Fruit fly (Drosophila melanogaster): ENCODE results near the gene CG44195.

Gene CG44195

DNA sequence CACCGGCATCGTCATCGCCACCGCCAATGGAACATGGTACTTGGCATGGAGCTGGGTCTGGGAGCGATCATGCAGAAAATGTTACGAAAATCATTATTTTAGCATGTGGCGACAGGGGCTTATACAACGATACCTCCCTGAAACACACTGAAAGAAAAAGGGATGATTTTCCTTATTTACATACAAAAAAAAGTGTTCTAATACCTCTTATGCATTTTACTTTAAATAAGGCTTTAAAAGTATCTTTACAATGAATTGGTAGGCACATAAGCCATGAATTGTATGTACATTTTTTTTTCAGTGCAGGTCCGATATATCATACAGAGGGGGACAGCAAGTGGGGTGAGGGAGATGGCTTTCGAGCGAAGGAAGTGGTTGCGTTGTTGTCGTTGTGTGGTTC, 81.2 kb downstream of the CG44195 start (continued):
- peak; percentile 11 for TF ChIP-seq CG10209 (GFP tag; optimal IDR thresholded peaks at IDR 0.05)
- no peak for TF ChIP-seq fu2 (GFP tag; optimal IDR thresholded peaks at IDR 0.05)
- TF ChIP-seq CG13123 (GFP tag; optimal IDR thresholded peaks at IDR 0.05) = no peak
- TF ChIP-seq CG1024 (GFP tag; IDR thresholded peaks at IDR 0.05) = no peak
- TF ChIP-seq BtbVII (GFP tag; optimal IDR thresholded peaks at IDR 0.05) = no peak
- no peak for TF ChIP-seq CG10565 (GFP tag; optimal IDR thresholded peaks at IDR 0.05)
- TF ChIP-seq ac (GFP tag; optimal IDR thresholded peaks at IDR 0.05) = no peak
- peak; percentile 39 to 65 for TF ChIP-seq Pdp1 (GFP tag; optimal IDR thresholded peaks at IDR 0.05)
- peak; percentile 36 for TF ChIP-seq bab2 (GFP tag; optimal IDR thresholded peaks at IDR 0.05)
- TF ChIP-seq CG4404 (GFP tag; IDR thresholded peaks at IDR 0.05) = no peak
- no peak for TF ChIP-seq YL-1 (GFP tag; optimal IDR thresholded peaks at IDR 0.05)
- peak; percentile 28 for TF ChIP-seq CG8388 (GFP tag; optimal IDR thresholded peaks at IDR 0.05)
- 0 out of 2 replicates have a peak, but pooled peaks have one; percentile 25 for TF ChIP-seq CG32772 (GFP tag; IDR thresholded peaks at IDR 0.05)
- TF ChIP-seq CG1647 (GFP tag; optimal IDR thresholded peaks at IDR 0.05) = no peak
- 0 out of 3 replicates have a peak, but pooled peaks have one; percentile 26 for TF ChIP-seq CG17361 (GFP tag; IDR thresholded peaks at IDR 0.05)
- peak; percentile 27 for TF ChIP-seq lilli (GFP tag; optimal IDR thresholded peaks at IDR 0.05)
- no peak for TF ChIP-seq BEAF-32 (GFP tag; optimal IDR thresholded peaks at IDR 0.05)
- TF ChIP-seq Ravus (GFP tag; IDR thresholded peaks at IDR 0.05) = no peak
- peak; percentile 13 for TF ChIP-seq HLH54F (GFP tag; optimal IDR thresholded peaks at IDR 0.05)
- TF ChIP-seq Bteb2 (GFP tag; optimal IDR thresholded peaks at IDR 0.05) = no peak
- no peak for TF ChIP-seq CG15011 (GFP tag; optimal IDR thresholded peaks at IDR 0.05)
- no peak for TF ChIP-seq CG6272 (GFP tag; IDR thresholded peaks at IDR 0.05)
- no peak for TF ChIP-seq E2f2 (GFP tag; IDR thresholded peaks at IDR 0.05)
- no peak for TF ChIP-seq Hand (GFP tag; optimal IDR thresholded peaks at IDR 0.05)
- TF ChIP-seq usp (GFP tag; optimal IDR thresholded peaks at IDR 0.05) = no peak
- TF ChIP-seq NC2α (GFP tag; optimal IDR thresholded peaks at IDR 0.05) = no peak
- TF ChIP-seq CG12155 (GFP tag; optimal IDR thresholded peaks at IDR 0.05) = peak; percentile 3
- TF ChIP-seq Elba2 (GFP tag; optimal IDR thresholded peaks at IDR 0.05) = no peak
- TF ChIP-seq CG3065 (GFP tag; optimal IDR thresholded peaks at IDR 0.05) = no peak
- no peak for TF ChIP-seq cas (GFP tag; IDR thresholded peaks at IDR 0.05)
- no peak for TF ChIP-seq Atf-2 (GFP tag; optimal IDR thresholded peaks at IDR 0.05)
- peak; percentile 8 for TF ChIP-seq CG13624 (GFP tag; optimal IDR thresholded peaks at IDR 0.05)
- peak; percentile 50 for TF ChIP-seq CoRest (tag; optimal IDR thresholded peaks at IDR 0.05)
- TF ChIP-seq NFAT (GFP tag; IDR thresholded peaks at IDR 0.05) = no peak
- TF ChIP-seq pb (GFP tag; optimal IDR thresholded peaks at IDR 0.05) = no peak
- TF ChIP-seq E2f1 (GFP tag; IDR thresholded peaks at IDR 0.05) = peak; percentile 49
- TF ChIP-seq prd (optimal IDR thresholded peaks at IDR 0.05) = no peak
- peak; percentile 65; the same call in 2 of the 3 replicates for TF ChIP-seq prd (GFP tag; IDR thresholded peaks at IDR 0.05)
- TF ChIP-seq org-1 (GFP tag; optimal IDR thresholded peaks at IDR 0.05) = no peak
- TF ChIP-seq dpn (GFP tag; optimal IDR thresholded peaks at IDR 0.05) = peak; percentile 19 to 39
- peak; percentile 33 for TF ChIP-seq CG18262 (tag; optimal IDR thresholded peaks at IDR 0.05)
- peak; percentile 13 for TF ChIP-seq oc (tag; optimal IDR thresholded peaks at IDR 0.05)
- TF ChIP-seq Hmx (GFP tag; optimal IDR thresholded peaks at IDR 0.05) = no peak
- no peak for TF ChIP-seq CrebB (tag; optimal IDR thresholded peaks at IDR 0.05)
- TF ChIP-seq ara (GFP tag; IDR thresholded peaks at IDR 0.05) = 0 out of 2 replicates have a peak, but pooled peaks have one; percentile 25
- TF ChIP-seq HLHmδ (GFP tag; optimal IDR thresholded peaks at IDR 0.05) = no peak
- TF ChIP-seq Xbp1 (GFP tag; optimal IDR thresholded peaks at IDR 0.05) = peak; percentile 43
- peak; percentile 58 for TF ChIP-seq Blimp-1 (GFP tag; optimal IDR thresholded peaks at IDR 0.05)
- TF ChIP-seq Sry-β (GFP tag; optimal IDR thresholded peaks at IDR 0.05) = no peak
- TF ChIP-seq Optix (GFP tag; IDR thresholded peaks at IDR 0.05) = no peak
- TF ChIP-seq CG14710 (tag; optimal IDR thresholded peaks at IDR 0.05) = peak; percentile 41
- TF ChIP-seq dysf (GFP tag; IDR thresholded peaks at IDR 0.05) = peak; percentile 60; the same call in 2 of the 3 replicates
